Fruit fly (Drosophila melanogaster): ENCODE measurements around the gene CG4935.

DNA sequence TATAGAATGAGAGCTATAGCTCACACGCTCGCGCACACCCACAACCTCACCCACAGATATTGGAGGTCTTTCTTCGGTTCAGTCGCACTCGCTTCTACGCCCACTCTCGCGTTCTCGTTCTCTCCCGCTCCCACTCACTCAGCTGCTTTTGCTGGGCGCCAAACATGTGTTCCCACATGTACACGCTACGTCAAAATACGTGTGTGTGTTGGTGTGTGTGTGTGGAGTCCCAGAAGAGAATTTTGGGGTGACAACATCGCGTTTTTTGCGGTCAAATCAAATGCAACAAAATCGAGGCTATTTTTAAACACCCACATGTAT is 9.5 kb downstream of the CG4935 start:
- TF ChIP-seq CG1620 (GFP tag; optimal IDR thresholded peaks at IDR 0.05): no peak
- TF ChIP-seq cnc (optimal IDR thresholded peaks at IDR 0.05): no peak

All from whole organism, adult.